Worm (Caenorhabditis elegans) whole organism, early embryonic: ENCODE results near the gene R09D1.12.

ENCODE experiments used
- B0310.2 ChIP-seq: sonication (generic microtip); optimal IDR thresholded peaks from 2 replicates; lab custom pipeline; 2016; ENCODE audit warnings: mild to moderate bottlenecking, missing genetic modification characterization, missing compliant biosample characterization
- F13C5.2 ChIP-seq: sonication (generic microtip); optimal IDR thresholded peaks from 2 replicates; lab custom pipeline; 2017; ENCODE audit warnings: mild to moderate bottlenecking, missing genetic modification characterization, inconsistent platforms, missing compliant biosample characterization
- aly-1 ChIP-seq: sonication (generic microtip); optimal IDR thresholded peaks from 2 replicates; lab custom pipeline; 2016; ENCODE audit warnings: missing genetic modification characterization, missing compliant biosample characterization
- ama-1 ChIP-seq: fragments of 150-350 bp; optimal IDR thresholded peaks from 2 replicates; lab custom pipeline; 2014
- ceh-13 ChIP-seq: fragments of 200-800 bp; sonication (Bioruptor generic); optimal IDR thresholded peaks from 2 replicates; lab custom pipeline; 2018; ENCODE audit warnings: mild to moderate bottlenecking, missing genetic modification characterization, missing compliant biosample characterization
- ceh-36 ChIP-seq: sonication (generic microtip); optimal IDR thresholded peaks from 2 replicates; lab custom pipeline; 2016; ENCODE audit warnings: missing genetic modification characterization, inconsistent platforms, missing compliant biosample characterization
- ets-7 ChIP-seq: sonication (generic microtip); optimal IDR thresholded peaks from 2 replicates; lab custom pipeline; 2016; ENCODE audit warnings: missing genotype, missing genetic modification characterization, missing compliant biosample characterization
- flt-1 ChIP-seq: fragments of 200-800 bp; sonication (Bioruptor generic); IDR thresholded peaks from 2 replicates; pipeline ENCODE4 v1.3.6; 2022; ENCODE audit warnings: missing genetic modification characterization, missing compliant biosample characterization
- hmbx-1 ChIP-seq: sonication (generic microtip); optimal IDR thresholded peaks from 2 replicates; lab custom pipeline; 2016; ENCODE audit warnings: mild to moderate bottlenecking, missing genetic modification characterization, missing compliant biosample characterization
- hmg-4 ChIP-seq: fragments of 200-800 bp; sonication (Bioruptor generic); optimal IDR thresholded peaks from 2 replicates; lab custom pipeline; 2018; ENCODE audit warnings: mild to moderate bottlenecking, missing genetic modification characterization, missing compliant biosample characterization
- hnd-1 ChIP-seq: sonication (generic microtip); optimal IDR thresholded peaks from 2 replicates; lab custom pipeline; 2016; ENCODE audit warnings: missing genetic modification characterization, missing compliant biosample characterization
- pes-1 ChIP-seq: fragments of 200-800 bp; sonication (Bioruptor generic); IDR thresholded peaks from 2 replicates; pipeline ENCODE4 v1.3.6; 2022; ENCODE audit warnings: missing genetic modification reagents, missing genetic modification characterization, missing compliant biosample characterization
- scrt-1 ChIP-seq: fragments of 200-800 bp; sonication (Bioruptor generic); IDR thresholded peaks from 2 replicates; pipeline ENCODE4 v1.3.6; 2022; ENCODE audit warnings: missing genetic modification characterization, missing compliant biosample characterization
- sea-1 ChIP-seq: fragments of 200-800 bp; sonication (Bioruptor generic); conservative IDR thresholded peaks from 2 replicates; pipeline ENCODE4 v1.3.6; 2022; ENCODE audit warnings: missing genetic modification characterization, missing compliant biosample characterization
- tbx-11 ChIP-seq: fragments of 200-800 bp; sonication (Bioruptor generic); IDR thresholded peaks from 2 replicates; pipeline ENCODE4 v1.3.6; 2022; ENCODE audit warnings: missing genetic modification characterization, missing compliant biosample characterization
- tbx-37 ChIP-seq: fragments of 200-800 bp; sonication (Bioruptor generic); conservative IDR thresholded peaks from 2 replicates; pipeline ENCODE4 v1.3.6; 2022; ENCODE audit warnings: missing genetic modification reagents, missing genetic modification characterization, missing compliant biosample characterization
- tra-4 ChIP-seq: sonication (generic microtip); optimal IDR thresholded peaks from 2 replicates; lab custom pipeline; 2017; ENCODE audit warnings: missing genetic modification characterization, missing compliant biosample characterization

Gene R09D1.12

DNA sequence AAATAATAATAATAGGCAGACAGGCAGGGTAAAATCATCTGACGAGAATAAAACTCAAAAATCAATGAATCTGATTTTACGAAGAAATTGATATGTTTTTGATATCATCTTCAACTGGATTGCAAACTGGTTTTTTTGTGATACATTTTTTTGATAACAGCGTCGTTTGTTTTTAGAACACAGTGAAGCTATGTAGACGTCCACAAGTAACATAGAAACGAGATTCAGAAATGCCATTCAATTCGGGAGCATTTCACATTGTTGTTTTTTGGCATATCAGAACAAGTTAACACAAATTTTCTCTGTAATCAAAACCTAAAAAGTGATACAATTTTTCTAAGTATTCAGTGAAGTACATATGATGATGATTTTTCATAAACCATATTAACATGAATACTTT lies 13.8 kb downstream of the R09D1.12 start, which contains the start of gene chil-13:
Gene chil-13 (minus strand): TSS at position 101 of the 400 bp plus-strand sequence.
- no peak for TF ChIP-seq hmbx-1 (tag; lab: Kevin White, UChicago)
- TF ChIP-seq ceh-36 (tag; lab: Kevin White, UChicago): no peak
- no peak for TF ChIP-seq F13C5.2 (tag; lab: Kevin White, UChicago)
- TF ChIP-seq tbx-37 (GFP tag; lab: Robert Waterston, UW): no peak
- no peak for TF ChIP-seq B0310.2 (tag; lab: Kevin White, UChicago)
- TF ChIP-seq sea-1: no peak
- TF ChIP-seq ets-7 (tag; lab: Kevin White, UChicago): no peak
- TF ChIP-seq tbx-11 (GFP tag; lab: Robert Waterston, UW): no peak
- TF ChIP-seq pes-1: no peak
- no peak for TF ChIP-seq flt-1 (GFP tag; lab: Robert Waterston, UW)
- no peak for TF ChIP-seq ceh-13 (GFP tag; lab: Kevin White, UChicago)
- TF ChIP-seq tra-4 (tag; lab: Kevin White, UChicago): no peak
- no peak for TF ChIP-seq scrt-1 (GFP tag; lab: Robert Waterston, UW)
- no peak for TF ChIP-seq ama-1 (lab: Kevin White, UChicago)
- no peak for TF ChIP-seq hnd-1 (tag; lab: Kevin White, UChicago)
- TF ChIP-seq hmg-4: no peak
- no peak for TF ChIP-seq aly-1 (tag; lab: Kevin White, UChicago)

ce11 chrII:9436009-9436408 lies 16.1 kb downstream of the R09D1.12 start, which contains the start of gene kin-16:
TSS of gene kin-16 (minus strand) at chrII:9436109.
- no peak for TF ChIP-seq F13C5.2 (tag; lab: Kevin White, UChicago)
- TF ChIP-seq pes-1: no peak
- no peak for TF ChIP-seq ceh-13 (GFP tag; lab: Kevin White, UChicago)
- TF ChIP-seq scrt-1 (GFP tag; lab: Robert Waterston, UW): no peak
- no peak for TF ChIP-seq flt-1 (GFP tag; lab: Robert Waterston, UW)
- no peak for TF ChIP-seq tra-4 (tag; lab: Kevin White, UChicago)
- no peak for TF ChIP-seq hmbx-1 (tag; lab: Kevin White, UChicago)
- TF ChIP-seq ama-1 (lab: Kevin White, UChicago): no peak
- TF ChIP-seq hmg-4: no peak
- no peak for TF ChIP-seq tbx-11 (GFP tag; lab: Robert Waterston, UW)
- no peak for TF ChIP-seq tbx-37 (GFP tag; lab: Robert Waterston, UW)

DNA sequence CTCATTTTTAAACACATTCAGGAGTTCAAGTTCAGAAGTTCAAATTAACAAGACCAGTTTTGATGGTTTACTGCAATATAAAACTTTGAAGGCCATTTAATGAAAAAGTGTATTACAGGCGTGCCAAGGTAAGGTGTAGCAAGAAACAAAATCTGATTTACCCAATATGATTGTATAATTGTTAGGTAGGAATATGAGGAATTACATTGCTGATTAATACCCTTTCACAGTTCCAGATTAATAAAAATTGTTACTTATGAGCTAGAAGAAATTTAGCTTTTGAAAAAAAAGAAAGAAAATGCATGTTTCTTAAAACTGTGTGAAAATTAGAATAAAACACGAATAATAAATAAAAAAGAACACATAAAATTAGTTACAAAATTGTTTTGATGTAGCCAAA lies 18.5 kb downstream of the R09D1.12 start, which contains the start of gene kin-15:
Gene kin-15 (minus strand): TSS at position 101 of the 400 bp plus-strand sequence.
- no peak for TF ChIP-seq tra-4 (tag; lab: Kevin White, UChicago)
- TF ChIP-seq hmg-4: no peak
- TF ChIP-seq flt-1 (GFP tag; lab: Robert Waterston, UW): no peak
- TF ChIP-seq aly-1 (tag; lab: Kevin White, UChicago): no peak
- TF ChIP-seq hmbx-1 (tag; lab: Kevin White, UChicago): no peak
- TF ChIP-seq ets-7 (tag; lab: Kevin White, UChicago): no peak
- no peak for TF ChIP-seq tbx-11 (GFP tag; lab: Robert Waterston, UW)
- no peak for TF ChIP-seq scrt-1 (GFP tag; lab: Robert Waterston, UW)
- no peak for TF ChIP-seq sea-1
- TF ChIP-seq ceh-36 (tag; lab: Kevin White, UChicago): no peak
- TF ChIP-seq F13C5.2 (tag; lab: Kevin White, UChicago): no peak
- TF ChIP-seq hnd-1 (tag; lab: Kevin White, UChicago): no peak
- TF ChIP-seq tbx-37 (GFP tag; lab: Robert Waterston, UW): no peak
- TF ChIP-seq ceh-13 (GFP tag; lab: Kevin White, UChicago): no peak

DNA sequence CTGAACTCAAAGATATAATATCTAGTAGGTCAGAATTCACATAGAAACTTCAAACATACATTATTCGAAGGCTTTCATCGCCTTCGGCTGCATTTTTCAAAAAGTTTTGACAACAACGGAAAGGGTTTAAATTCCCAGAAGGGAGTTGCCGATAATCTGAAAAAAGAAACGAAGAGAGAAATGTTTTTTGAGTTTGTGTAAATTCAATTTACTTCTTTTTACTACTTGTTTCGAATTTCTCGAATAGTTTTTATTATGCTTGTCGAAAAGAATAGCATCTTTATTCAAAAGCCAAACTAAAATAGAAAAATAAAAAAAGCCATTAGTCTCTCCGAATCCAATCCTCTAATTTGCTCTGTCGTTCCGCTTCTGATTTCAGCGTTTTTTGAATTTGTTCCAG lies 21.0 kb downstream of the R09D1.12 start:
- TF ChIP-seq ceh-36 (tag; lab: Kevin White, UChicago) (no peak), hmbx-1 (tag; lab: Kevin White, UChicago) (no peak), tra-4 (tag; lab: Kevin White, UChicago) (no peak), sea-1 (no peak), pes-1 (no peak), tbx-37 (GFP tag; lab: Robert Waterston, UW) (no peak), flt-1 (GFP tag; lab: Robert Waterston, UW) (no peak), tbx-11 (GFP tag; lab: Robert Waterston, UW) (no peak), aly-1 (tag; lab: Kevin White, UChicago) (no peak), scrt-1 (GFP tag; lab: Robert Waterston, UW) (no peak), ceh-13 (GFP tag; lab: Kevin White, UChicago) (no peak), ama-1 (lab: Kevin White, UChicago) (no peak), F13C5.2 (tag; lab: Kevin White, UChicago) (no peak), hnd-1 (tag; lab: Kevin White, UChicago) (no peak), hmg-4 (no peak), B0310.2 (tag; lab: Kevin White, UChicago) (no peak), ets-7 (tag; lab: Kevin White, UChicago) (no peak)

ce11 chrII:9427644-9428043 lies 24.4 kb downstream of the R09D1.12 start, which contains the start of gene M176.5:
TSS of gene M176.5 (minus strand) at chrII:9427744.
- no peak for TF ChIP-seq B0310.2 (tag; lab: Kevin White, UChicago)
- no peak for TF ChIP-seq tbx-11 (GFP tag; lab: Robert Waterston, UW)
- no peak for TF ChIP-seq flt-1 (GFP tag; lab: Robert Waterston, UW)
- TF ChIP-seq hmbx-1 (tag; lab: Kevin White, UChicago): no peak
- no peak for TF ChIP-seq scrt-1 (GFP tag; lab: Robert Waterston, UW)
- TF ChIP-seq tbx-37 (GFP tag; lab: Robert Waterston, UW): no peak
- no peak for TF ChIP-seq hmg-4
- TF ChIP-seq hnd-1 (tag; lab: Kevin White, UChicago): no peak
- TF ChIP-seq ama-1 (lab: Kevin White, UChicago): no peak
- TF ChIP-seq tra-4 (tag; lab: Kevin White, UChicago): no peak
- TF ChIP-seq F13C5.2 (tag; lab: Kevin White, UChicago): no peak

ce11 chrII:9426076-9426475 lies 26.0 kb downstream of the R09D1.12 start, which contains the start of gene M176.10:
TSS of gene M176.10 (minus strand) at chrII:9426176.
- no peak for TF ChIP-seq ceh-36 (tag; lab: Kevin White, UChicago)
- no peak for TF ChIP-seq sea-1
- TF ChIP-seq hmg-4: no peak

- no peak for TF ChIP-seq sea-1
- no peak for TF ChIP-seq tbx-37 (GFP tag; lab: Robert Waterston, UW)
- no peak for TF ChIP-seq aly-1 (tag; lab: Kevin White, UChicago)
- TF ChIP-seq B0310.2 (tag; lab: Kevin White, UChicago): no peak
- TF ChIP-seq ama-1 (lab: Kevin White, UChicago): no peak
- no peak for TF ChIP-seq hnd-1 (tag; lab: Kevin White, UChicago)
- no peak for TF ChIP-seq ceh-13 (GFP tag; lab: Kevin White, UChicago)
- TF ChIP-seq hmg-4: no peak
- no peak for TF ChIP-seq hmbx-1 (tag; lab: Kevin White, UChicago)
- TF ChIP-seq tbx-11 (GFP tag; lab: Robert Waterston, UW): no peak
- no peak for TF ChIP-seq ceh-36 (tag; lab: Kevin White, UChicago)
- TF ChIP-seq tra-4 (tag; lab: Kevin White, UChicago): no peak
- no peak for TF ChIP-seq flt-1 (GFP tag; lab: Robert Waterston, UW)
- no peak for TF ChIP-seq F13C5.2 (tag; lab: Kevin White, UChicago)
- TF ChIP-seq pes-1: no peak
- no peak for TF ChIP-seq scrt-1 (GFP tag; lab: Robert Waterston, UW)
- TF ChIP-seq ets-7 (tag; lab: Kevin White, UChicago): no peak
These were observed 30.1 kb downstream of the R09D1.12 start, which contains the start of gene M176.11 for ce11 chrII:9421969-9422368. TSS of gene M176.11 (plus strand) at chrII:9422269.
